Fruit fly (Drosophila melanogaster) S2 (cell line): ENCODE data around the gene CG14325.
A peak's percentile ranks its signal among the peaks of the same experiment; 100 is the strongest.

Experiments used
- CG8478 ChIP-seq: fragments of >200 bp; optimal IDR thresholded peaks from 2 replicates; lab custom pipeline; 2018
- CTCF ChIP-seq, 2 experiments: fragments of >200 bp; optimal IDR thresholded peaks; 2 replicates each; lab custom pipeline; 2018

Gene CG14325

DNA sequence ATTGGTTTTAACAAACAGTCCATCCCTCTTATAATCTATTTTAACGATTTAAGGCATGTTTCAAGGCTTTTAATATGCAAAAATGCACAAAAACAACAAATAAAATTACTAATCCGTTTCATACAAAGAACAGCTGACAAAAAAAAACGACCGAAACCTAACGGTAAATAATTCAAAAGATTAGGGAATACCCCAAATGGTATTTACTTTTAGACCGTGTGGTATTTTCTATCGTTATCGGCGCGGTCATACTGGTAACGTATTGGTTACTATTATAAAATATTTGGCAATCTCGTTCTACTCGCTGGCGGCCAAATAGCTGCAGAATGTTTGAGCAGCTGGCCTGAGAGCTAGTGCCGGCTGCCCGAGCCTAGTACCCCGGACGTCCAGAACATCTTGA, 21.1 kb upstream of the CG14325 start, which contains the start of gene sll:
sll (plus strand) TSS at position 235 of the 400 bp plus-strand sequence.
- TF ChIP-seq CG8478 (lab: Kevin White, UChicago) (no peak), CTCF (optimal IDR thresholded peaks at IDR 0.05; lab: Kevin White, UChicago) (no peak)

- no peak for TF ChIP-seq CG8478 (lab: Kevin White, UChicago)
- no peak for TF ChIP-seq CTCF (optimal IDR thresholded peaks at IDR 0.05; lab: Kevin White, UChicago)
Observed at dm6 chr3R:17609059-17609458, 17.9 kb upstream of the CG14325 start, which contains the start of gene CG14329. Gene CG14329, plus strand, starts transcription at chr3R:17609359.

dm6 chr3R:17611411-17611810, 15.5 kb upstream of the CG14325 start, which contains the start of gene Edg91:
Gene Edg91, minus strand, starts transcription at chr3R:17611511.
- no peak for TF ChIP-seq CG8478 (lab: Kevin White, UChicago)
- no peak for TF ChIP-seq CTCF (optimal IDR thresholded peaks at IDR 0.05; lab: Kevin White, UChicago)

DNA sequence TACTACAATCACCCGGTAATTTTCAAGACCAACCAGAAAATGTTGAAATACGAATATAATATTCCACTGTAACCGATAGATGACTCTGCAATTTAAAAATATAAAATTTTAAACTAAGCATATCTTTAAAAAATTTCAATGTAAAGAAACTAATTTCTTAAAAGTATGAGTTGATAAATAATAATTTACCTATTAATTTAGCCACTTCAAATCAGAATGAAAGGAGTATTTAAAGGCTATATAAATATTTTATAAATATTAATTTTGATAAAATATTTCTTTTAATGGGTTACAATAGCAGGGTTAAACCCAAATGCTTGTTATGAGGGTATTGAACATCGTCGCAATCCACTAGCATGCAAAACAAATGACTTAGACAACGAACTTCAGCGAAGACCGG, 15.1 kb upstream of the CG14325 start:
- no peak for TF ChIP-seq CTCF (optimal IDR thresholded peaks at IDR 0.05; lab: Kevin White, UChicago)
- TF ChIP-seq CG8478 (lab: Kevin White, UChicago): no peak

DNA sequence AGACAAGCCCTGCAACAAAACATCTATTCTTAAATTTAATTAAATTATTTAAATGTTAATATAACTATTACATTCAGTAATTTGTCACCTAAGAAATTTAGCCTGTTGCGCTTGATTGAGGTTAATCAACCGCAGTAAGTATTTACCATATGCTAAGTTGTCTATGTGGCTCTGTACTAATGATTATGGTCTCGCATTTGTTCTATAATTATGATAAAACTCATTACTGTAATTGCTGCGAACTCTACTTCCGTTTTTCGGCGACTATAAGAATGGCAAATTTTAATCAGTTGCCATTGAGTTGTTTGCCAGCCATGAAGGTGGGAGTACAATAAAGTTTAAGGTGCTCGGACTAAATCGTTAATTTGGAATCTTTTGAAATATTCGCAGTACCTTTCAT, 14.3 kb upstream of the CG14325 start, which contains the start of gene CG34281:
CG34281 (plus strand) TSS at position 301 of the 400 bp plus-strand sequence.
- TF ChIP-seq CG8478 (lab: Kevin White, UChicago) (no peak), CTCF (optimal IDR thresholded peaks at IDR 0.05; lab: Kevin White, UChicago) (no peak)

DNA sequence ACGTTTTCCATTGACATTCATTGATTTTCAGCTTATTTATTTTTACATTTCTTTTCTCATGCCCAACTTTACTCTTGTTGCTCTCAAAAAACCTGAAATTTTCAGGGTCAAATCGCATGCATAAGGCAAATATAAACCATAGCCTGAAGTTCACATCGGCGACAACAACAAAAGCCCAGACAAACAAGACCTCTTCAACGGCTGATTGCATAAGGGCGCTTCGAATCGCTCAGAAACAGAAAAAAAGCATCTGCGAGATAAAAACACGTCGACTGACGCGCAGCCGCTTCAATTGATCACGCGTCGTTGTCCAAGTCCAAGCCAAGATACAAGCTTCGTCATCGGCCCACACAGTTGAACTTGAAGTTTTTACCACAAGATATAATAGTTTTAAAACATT, 13.4 kb upstream of the CG14325 start, which contains the start of gene CG14327:
CG14327 (plus strand) TSS at position 161 of the 400 bp plus-strand sequence.
- TF ChIP-seq CTCF (optimal IDR thresholded peaks at IDR 0.05; lab: Kevin White, UChicago): no peak
- TF ChIP-seq CG8478 (lab: Kevin White, UChicago): no peak

DNA sequence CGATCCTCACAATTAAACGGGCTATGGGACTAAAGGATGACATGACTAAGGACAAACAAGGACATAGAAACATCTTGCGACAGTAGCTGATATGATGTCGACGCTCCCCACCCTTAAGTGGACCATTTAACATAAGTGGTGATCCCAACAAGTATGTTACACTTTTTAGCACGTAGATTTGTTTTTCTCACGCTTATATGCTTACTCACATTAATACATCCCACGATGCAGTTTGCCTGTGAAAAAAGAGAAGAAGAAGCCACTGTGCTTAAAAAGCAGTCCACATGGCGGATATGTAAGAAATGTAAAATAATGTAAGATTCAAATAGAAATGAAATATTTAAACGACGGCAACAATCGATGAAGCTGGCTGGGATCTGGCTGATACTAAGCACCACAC, 11.9 kb upstream of the CG14325 start:
- TF ChIP-seq CG8478 (lab: Kevin White, UChicago) (no peak), CTCF (optimal IDR thresholded peaks at IDR 0.05; lab: Kevin White, UChicago) (peak; percentile 63 to 64)

dm6 chr3R:17615746-17616145, 11.2 kb upstream of the CG14325 start:
- TF ChIP-seq CG8478 (lab: Kevin White, UChicago) (no peak), CTCF (optimal IDR thresholded peaks at IDR 0.05; lab: Kevin White, UChicago) (no peak)

- TF ChIP-seq CTCF (optimal IDR thresholded peaks at IDR 0.05; lab: Kevin White, UChicago) (peak; percentile 69 to 89), CG8478 (lab: Kevin White, UChicago) (no peak)
Observed at dm6 chr3R:17616541-17616940, 10.4 kb upstream of the CG14325 start.

DNA sequence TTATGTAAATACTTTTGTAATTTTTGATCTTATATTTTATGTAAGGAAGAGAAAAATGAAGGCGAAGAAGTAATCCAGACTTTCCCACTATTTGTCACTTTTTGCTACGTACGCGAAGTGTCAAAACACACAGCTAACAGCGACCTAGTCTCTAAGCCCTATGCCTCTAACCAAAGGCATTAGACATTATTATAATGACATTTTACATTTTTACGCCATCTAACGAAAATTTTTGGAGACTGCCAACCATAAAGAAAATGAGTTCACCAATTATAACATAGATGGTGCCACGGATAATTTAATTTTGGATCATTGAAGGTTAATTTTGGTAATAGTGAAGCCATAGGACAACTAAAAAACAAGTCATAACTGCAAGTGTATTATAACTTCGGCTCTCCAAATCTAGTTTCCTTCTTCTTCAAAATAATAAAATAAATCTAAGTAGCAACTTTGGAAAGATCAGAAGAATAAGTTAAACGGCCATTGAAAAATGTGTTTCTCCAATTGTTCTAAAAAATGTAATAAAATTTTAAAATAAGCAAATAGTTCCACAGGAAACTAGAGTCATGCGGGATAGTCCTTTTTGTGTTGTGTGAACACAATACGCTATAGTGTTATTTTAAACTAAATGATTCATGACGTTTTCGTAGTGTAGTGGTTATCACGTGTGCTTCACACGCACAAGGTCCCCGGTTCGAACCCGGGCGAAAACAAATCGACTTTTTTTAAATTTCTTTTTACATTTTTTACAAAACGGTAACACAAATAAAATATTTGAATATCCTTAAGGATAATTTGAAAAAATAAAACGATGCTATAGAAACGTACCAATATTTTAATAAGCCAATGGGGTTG, 9.6 kb upstream of the CG14325 start:
- no peak for TF ChIP-seq CG8478 (lab: Kevin White, UChicago)
- TF ChIP-seq CTCF (optimal IDR thresholded peaks at IDR 0.05; lab: Kevin White, UChicago): peak; percentile 95

DNA sequence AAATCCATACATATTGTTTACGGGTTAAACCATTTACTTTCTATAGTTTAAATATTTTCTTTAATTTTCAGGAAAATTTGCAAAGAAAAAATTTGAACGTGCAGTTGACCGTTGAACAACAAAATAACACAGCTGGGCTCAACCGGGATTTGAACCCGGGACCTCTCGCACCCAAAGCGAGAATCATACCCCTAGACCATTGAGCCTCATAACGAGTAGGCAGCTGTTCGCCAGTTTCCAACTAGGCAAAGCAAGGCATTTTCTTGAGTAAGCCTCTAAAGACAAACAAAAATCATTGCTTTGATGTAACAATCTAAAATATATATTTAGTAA, 9.0 kb upstream of the CG14325 start:
- TF ChIP-seq CG8478 (lab: Kevin White, UChicago) (no peak), CTCF (optimal IDR thresholded peaks at IDR 0.05; lab: Kevin White, UChicago) (no peak)

DNA sequence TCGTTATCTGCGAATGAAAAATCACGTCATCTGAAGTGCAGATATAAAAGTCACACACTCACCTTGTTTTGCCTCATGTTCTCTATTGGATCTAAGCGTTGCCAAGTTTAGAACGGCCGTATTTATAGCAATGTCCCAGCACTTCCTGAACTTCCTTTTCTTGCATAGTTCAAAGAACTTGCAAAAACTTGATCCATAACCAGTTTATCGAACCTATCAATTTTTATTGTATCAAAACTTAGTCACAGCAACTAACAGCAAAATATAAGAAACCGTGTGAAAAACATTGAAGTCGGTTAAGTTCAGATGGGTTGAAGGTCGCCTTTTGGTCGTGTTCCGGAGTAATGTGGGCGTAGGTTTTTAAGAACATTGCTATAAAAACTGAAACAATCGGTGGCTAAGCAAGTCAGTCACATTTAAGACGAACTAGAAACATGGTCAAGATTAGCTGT, 8.2 kb upstream of the CG14325 start, which contains the start of the genes CG14324 and CG14326:
CG14324 (minus strand) TSS at position 101 of the 452 bp plus-strand sequence.
CG14326 (plus strand) TSS at position 402 of the 452 bp plus-strand sequence.
- TF ChIP-seq CTCF (optimal IDR thresholded peaks at IDR 0.05; lab: Kevin White, UChicago) (no peak), CG8478 (lab: Kevin White, UChicago) (no peak)

DNA sequence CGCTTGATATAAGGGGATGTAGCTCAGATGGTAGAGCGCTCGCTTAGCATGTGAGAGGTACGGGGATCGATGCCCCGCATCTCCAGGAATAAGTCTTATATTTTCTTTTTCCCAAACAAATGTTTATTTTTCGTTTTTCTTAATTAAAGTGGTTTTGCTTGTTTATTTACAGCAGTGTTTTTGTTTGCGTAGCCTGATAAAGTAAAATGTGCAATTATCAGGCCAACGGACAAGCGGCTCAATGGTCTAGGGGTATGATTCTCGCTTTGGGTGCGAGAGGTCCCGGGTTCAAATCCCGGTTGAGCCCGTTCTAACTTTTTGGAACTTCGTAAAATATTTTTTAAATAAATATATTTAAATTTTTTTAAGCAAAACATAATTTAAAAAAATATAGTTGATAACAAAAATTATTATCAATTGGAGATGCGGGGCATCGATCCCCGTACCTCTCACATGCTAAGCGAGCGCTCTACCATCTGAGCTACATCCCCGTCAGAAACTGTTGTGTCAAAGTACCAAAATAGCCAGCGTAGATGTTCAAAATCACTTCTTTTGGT, 7.1 kb upstream of the CG14325 start:
- no peak for TF ChIP-seq CTCF (optimal IDR thresholded peaks at IDR 0.05; lab: Kevin White, UChicago)
- TF ChIP-seq CG8478 (lab: Kevin White, UChicago): no peak

DNA sequence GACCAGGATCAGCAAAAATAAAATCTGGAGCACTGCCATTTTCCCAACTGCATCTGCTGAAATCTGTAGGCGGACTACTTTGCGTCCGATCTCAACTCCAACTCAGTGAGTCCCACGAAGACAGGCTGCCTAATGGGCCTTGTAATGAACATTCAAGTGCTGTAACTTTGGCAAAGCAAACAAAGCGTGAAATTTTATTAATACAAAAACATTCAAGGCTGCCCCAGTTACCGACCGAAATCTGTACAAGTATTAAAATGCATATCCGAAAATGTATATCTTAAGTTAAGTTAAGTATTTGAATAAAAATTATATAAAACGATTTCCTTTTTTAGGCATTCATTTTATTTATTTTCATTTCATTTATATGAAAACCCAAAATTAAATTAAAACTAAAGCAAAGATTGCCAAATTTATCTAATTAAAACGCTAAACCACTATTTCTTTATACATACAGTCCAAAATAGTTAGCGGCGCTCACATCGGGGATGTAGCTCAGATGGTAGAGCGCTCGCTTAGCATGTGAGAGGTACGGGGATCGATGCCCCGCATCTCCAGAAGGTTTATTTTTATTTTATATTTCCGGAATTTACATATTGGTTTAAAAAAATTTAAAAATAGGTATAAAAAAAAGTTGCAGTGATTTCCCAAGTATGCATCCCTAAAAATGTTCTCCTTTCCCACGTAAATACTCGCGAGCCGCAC, 4.7 kb upstream of the CG14325 start, which contains the start of gene CG14323:
CG14323 (minus strand) TSS at position 51 of the 705 bp plus-strand sequence.
- no peak for TF ChIP-seq CG8478 (lab: Kevin White, UChicago)
- TF ChIP-seq CTCF (optimal IDR thresholded peaks at IDR 0.05; lab: Kevin White, UChicago): no peak
